Fruit fly (Drosophila melanogaster) whole organism, embryonic: ENCODE measurements around the gene meep.

ENCODE experiments used
- CG10147 ChIP-seq: fragments of 200-800 bp; sonication (Bioruptor generic); optimal IDR thresholded peaks from 2 replicates; lab custom pipeline; 2019; ENCODE audit warnings: missing biosample characterization, mild to moderate bottlenecking, missing genetic modification characterization, moderate library complexity
- CG11247 ChIP-seq: fragments of 200-800 bp; sonication (Bioruptor generic); IDR thresholded peaks from 2 replicates; pipeline ENCODE4 v1.3.6; 2022; ENCODE audit warnings: missing biosample characterization, missing genetic modification characterization
- CG12155 ChIP-seq: fragments of 200-800 bp; sonication (Bioruptor generic); optimal IDR thresholded peaks from 3 replicates; lab custom pipeline; 2016; ENCODE audit warnings: missing biosample characterization, missing genetic modification characterization
- CG12219 ChIP-seq: fragments of 200-800 bp; sonication (Bioruptor generic); optimal IDR thresholded peaks from 3 replicates; lab custom pipeline; 2018; ENCODE audit warnings: missing biosample characterization, mild to moderate bottlenecking, missing genetic modification characterization
- CG12391 ChIP-seq: fragments of 200-800 bp; sonication (Bioruptor generic); optimal IDR thresholded peaks from 3 replicates; lab custom pipeline; 2018; ENCODE audit warnings: missing biosample characterization, mild to moderate bottlenecking, missing genetic modification characterization, moderate library complexity
- CG14710 ChIP-seq: fragments of 200-800 bp; sonication (Bioruptor generic); optimal IDR thresholded peaks from 3 replicates; lab custom pipeline; 2019; ENCODE audit warnings: missing biosample characterization, mild to moderate bottlenecking, missing genetic modification characterization, moderate library complexity
- CG14965 ChIP-seq: fragments of 200-800 bp; sonication (Bioruptor generic); optimal IDR thresholded peaks from 2 replicates; lab custom pipeline; 2016; ENCODE audit warnings: missing biosample characterization, missing genetic modification characterization, borderline replicate concordance
- CG15696 ChIP-seq: fragments of 200-800 bp; sonication (Bioruptor generic); optimal IDR thresholded peaks from 2 replicates; lab custom pipeline; 2019; ENCODE audit warnings: missing biosample characterization, mild to moderate bottlenecking, missing genetic modification characterization, moderate library complexity
- CG17328 ChIP-seq: fragments of 200-800 bp; sonication (Bioruptor generic); IDR thresholded peaks from 2 replicates; pipeline ENCODE4 v1.3.6; 2022; ENCODE audit warnings: missing biosample characterization, missing genetic modification characterization
- CG17359 ChIP-seq: fragments of 200-800 bp; sonication (Bioruptor generic); optimal IDR thresholded peaks from 3 replicates; lab custom pipeline; 2018; ENCODE audit warnings: missing biosample characterization, mild to moderate bottlenecking, missing genetic modification characterization, moderate library complexity
- CG2712 ChIP-seq: fragments of 200-800 bp; optimal IDR thresholded peaks from 3 replicates; lab custom pipeline; 2019; ENCODE audit warnings: missing biosample characterization, mild to moderate bottlenecking, missing genetic modification characterization, moderate library complexity
- CG33557 ChIP-seq: fragments of 200-800 bp; sonication (Bioruptor generic); optimal IDR thresholded peaks from 2 replicates; lab custom pipeline; 2019; ENCODE audit warnings: missing biosample characterization, mild to moderate bottlenecking, missing genetic modification characterization, moderate library complexity
- CG4424 ChIP-seq: fragments of 200-800 bp; sonication (Bioruptor generic); optimal IDR thresholded peaks from 3 replicates; lab custom pipeline; 2016; ENCODE audit warnings: missing biosample characterization, missing genetic modification characterization
- CG6175 ChIP-seq: fragments of 200-800 bp; sonication (Bioruptor generic); IDR thresholded peaks from 3 replicates; pipeline ENCODE4 v1.3.6; 2022; ENCODE audit warnings: missing biosample characterization, missing genetic modification characterization
- CG7372 ChIP-seq: fragments of 200-800 bp; sonication (Bioruptor generic); IDR thresholded peaks from 2 replicates; pipeline ENCODE4 v1.3.6; 2022; ENCODE audit warnings: missing biosample characterization, missing genetic modification characterization
- CG7839 ChIP-seq: fragments of 200-800 bp; sonication (Bioruptor generic); optimal IDR thresholded peaks from 3 replicates; lab custom pipeline; 2018; ENCODE audit warnings: missing biosample characterization, mild to moderate bottlenecking, missing genetic modification characterization, moderate library complexity
- CG8388 ChIP-seq: fragments of 200-800 bp; sonication (Bioruptor generic); optimal IDR thresholded peaks from 2 replicates; lab custom pipeline; 2019; ENCODE audit warnings: missing biosample characterization, mild to moderate bottlenecking, missing genetic modification characterization, moderate library complexity
- D19A ChIP-seq: fragments of 200-800 bp; optimal IDR thresholded peaks from 3 replicates; lab custom pipeline; 2019; ENCODE audit warnings: missing biosample characterization, mild to moderate bottlenecking, missing genetic modification characterization, moderate library complexity
- Eip74EF ChIP-seq, 2 experiments: fragments of 200-800 bp in 1 of 2; fragments of >200 bp in 1 of 2; sonication (Bioruptor generic) in 1 of 2; optimal IDR thresholded peaks; 2 replicates each; lab custom pipeline; 2017 to 2019; ENCODE audit warnings: missing biosample characterization in 2 of 2, missing genetic modification characterization in 2 of 2, mild to moderate bottlenecking in 1 of 2, moderate library complexity in 1 of 2
- Elba2 ChIP-seq: fragments of 200-800 bp; sonication (Bioruptor generic); optimal IDR thresholded peaks from 3 replicates; lab custom pipeline; 2016; ENCODE audit warnings: missing biosample characterization, missing genetic modification characterization
- Fer1 ChIP-seq: fragments of 200-800 bp; sonication (Bioruptor generic); optimal IDR thresholded peaks from 2 replicates; lab custom pipeline; 2017; ENCODE audit warnings: missing biosample characterization, mild to moderate bottlenecking, missing genetic modification characterization
- Gsc ChIP-seq: fragments of 200-800 bp; sonication (Bioruptor generic); IDR thresholded peaks from 2 replicates; pipeline ENCODE4 v1.3.6; 2022; ENCODE audit warnings: missing biosample characterization, missing genetic modification characterization
- Max ChIP-seq: fragments of 200-800 bp; sonication (Bioruptor generic); optimal IDR thresholded peaks from 2 replicates; lab custom pipeline; 2016; ENCODE audit warnings: missing biosample characterization, mild to moderate bottlenecking, missing genetic modification characterization
- Meics ChIP-seq: fragments of 200-800 bp; sonication (Bioruptor generic); optimal IDR thresholded peaks from 2 replicates; lab custom pipeline; 2017; ENCODE audit warnings: missing biosample characterization, mild to moderate bottlenecking, missing genetic modification characterization
- Myb ChIP-seq: fragments of 200-800 bp; sonication (Bioruptor generic); optimal IDR thresholded peaks from 2 replicates; lab custom pipeline; 2016; ENCODE audit warnings: missing biosample characterization, missing genetic modification characterization
- Ptx1 ChIP-seq: fragments of 200-800 bp; sonication (Bioruptor generic); IDR thresholded peaks from 2 replicates; pipeline ENCODE4 v1.3.6; 2022; ENCODE audit warnings: missing biosample characterization, missing genetic modification characterization
- Spps ChIP-seq: fragments of 200-800 bp; sonication (Bioruptor generic); optimal IDR thresholded peaks from 2 replicates; lab custom pipeline; 2018; ENCODE audit warnings: missing biosample characterization, mild to moderate bottlenecking, missing genetic modification characterization
- Xbp1 ChIP-seq: fragments of 200-800 bp; sonication (Bioruptor generic); optimal IDR thresholded peaks from 3 replicates; lab custom pipeline; 2016; ENCODE audit warnings: missing biosample characterization, mild to moderate bottlenecking, missing genetic modification characterization
- ac ChIP-seq: fragments of 200-800 bp; sonication (Bioruptor generic); optimal IDR thresholded peaks from 3 replicates; lab custom pipeline; 2017; ENCODE audit warnings: missing biosample characterization, mild to moderate bottlenecking, missing genetic modification characterization
- btn ChIP-seq: fragments of 200-800 bp; sonication (Bioruptor generic); optimal IDR thresholded peaks from 2 replicates; lab custom pipeline; 2016; ENCODE audit warnings: missing biosample characterization, missing genetic modification characterization
- crol ChIP-seq: fragments of 200-800 bp; sonication (Bioruptor generic); IDR thresholded peaks from 2 replicates; pipeline ENCODE4 v1.3.6; 2022; ENCODE audit warnings: missing biosample characterization, missing genetic modification characterization
- da ChIP-seq: fragments of 200-800 bp; sonication (Bioruptor generic); optimal IDR thresholded peaks from 2 replicates; lab custom pipeline; 2016; ENCODE audit warnings: missing biosample characterization, missing genetic modification characterization
- dati ChIP-seq: fragments of 200-800 bp; sonication (Bioruptor generic); IDR thresholded peaks from 2 replicates; pipeline ENCODE4 v1.3.6; 2022; ENCODE audit warnings: missing biosample characterization, missing genetic modification characterization
- dysf ChIP-seq: fragments of 200-800 bp; sonication (Bioruptor generic); IDR thresholded peaks from 3 replicates; pipeline ENCODE4 v1.3.6; 2022; ENCODE audit warnings: missing biosample characterization, missing genetic modification characterization
- eyg ChIP-seq: fragments of 200-800 bp; sonication (Bioruptor generic); optimal IDR thresholded peaks from 3 replicates; lab custom pipeline; 2016; ENCODE audit warnings: missing biosample characterization, missing genetic modification characterization
- fru ChIP-seq: fragments of >200 bp; optimal IDR thresholded peaks from 2 replicates; lab custom pipeline; 2017
- gcm2 ChIP-seq: fragments of 200-800 bp; sonication (Bioruptor generic); optimal IDR thresholded peaks from 2 replicates; lab custom pipeline; 2016; ENCODE audit warnings: missing biosample characterization, missing genetic modification characterization
- hth ChIP-seq: fragments of >200 bp; optimal IDR thresholded peaks from 2 replicates; lab custom pipeline; 2017; ENCODE audit warnings: inconsistent platforms
- ind ChIP-seq: fragments of 200-800 bp; sonication (Bioruptor generic); optimal IDR thresholded peaks from 3 replicates; lab custom pipeline; 2016; ENCODE audit warnings: missing biosample characterization, missing genetic modification characterization
- onecut ChIP-seq: fragments of 200-800 bp; sonication (Bioruptor generic); IDR thresholded peaks from 2 replicates; pipeline ENCODE4 v1.3.6; 2022; ENCODE audit warnings: missing biosample characterization, missing genetic modification characterization
- run ChIP-seq: fragments of 200-800 bp; sonication (Bioruptor generic); optimal IDR thresholded peaks from 3 replicates; lab custom pipeline; 2018; ENCODE audit warnings: missing biosample characterization, mild to moderate bottlenecking, missing genetic modification characterization
- sc ChIP-seq, 3 experiments: fragments of >200 bp in 2 of 3; fragments of 200-800 bp in 1 of 3; sonication (Bioruptor generic) in 1 of 3; optimal IDR thresholded peaks; 2 replicates in 2 of 3; 3 replicates in 1 of 3; lab custom pipeline; 2017; ENCODE audit warnings: mild to moderate bottlenecking in 1 of 3, missing biosample characterization in 1 of 3, missing genetic modification characterization in 1 of 3, missing genetic modification reagents in 1 of 3
- so ChIP-seq: fragments of 200-800 bp; sonication (Bioruptor generic); IDR thresholded peaks from 3 replicates; pipeline ENCODE4 v1.3.6; 2022; ENCODE audit warnings: missing biosample characterization, missing genetic modification characterization
- sob ChIP-seq: fragments of 200-800 bp; sonication (Bioruptor generic); IDR thresholded peaks from 2 replicates; pipeline ENCODE4 v1.3.6; 2022; ENCODE audit warnings: missing biosample characterization, missing genetic modification characterization
- tap ChIP-seq: fragments of 200-800 bp; optimal IDR thresholded peaks from 3 replicates; lab custom pipeline; 2019; ENCODE audit warnings: missing biosample characterization, mild to moderate bottlenecking, missing genetic modification characterization, moderate library complexity
- trh ChIP-seq: fragments of 200-800 bp; sonication (Bioruptor generic); optimal IDR thresholded peaks from 2 replicates; lab custom pipeline; 2016; ENCODE audit warnings: missing biosample characterization, missing genetic modification characterization
- twi ChIP-seq: fragments of 200-800 bp; optimal IDR thresholded peaks from 2 replicates; lab custom pipeline; 2019; ENCODE audit warnings: missing biosample characterization, mild to moderate bottlenecking, missing genetic modification characterization, moderate library complexity
- vvl ChIP-seq: fragments of 200-800 bp; sonication (Bioruptor generic); IDR thresholded peaks from 2 replicates; pipeline ENCODE4 v1.3.6; 2022; ENCODE audit warnings: missing biosample characterization, missing genetic modification characterization

meep gene

DNA sequence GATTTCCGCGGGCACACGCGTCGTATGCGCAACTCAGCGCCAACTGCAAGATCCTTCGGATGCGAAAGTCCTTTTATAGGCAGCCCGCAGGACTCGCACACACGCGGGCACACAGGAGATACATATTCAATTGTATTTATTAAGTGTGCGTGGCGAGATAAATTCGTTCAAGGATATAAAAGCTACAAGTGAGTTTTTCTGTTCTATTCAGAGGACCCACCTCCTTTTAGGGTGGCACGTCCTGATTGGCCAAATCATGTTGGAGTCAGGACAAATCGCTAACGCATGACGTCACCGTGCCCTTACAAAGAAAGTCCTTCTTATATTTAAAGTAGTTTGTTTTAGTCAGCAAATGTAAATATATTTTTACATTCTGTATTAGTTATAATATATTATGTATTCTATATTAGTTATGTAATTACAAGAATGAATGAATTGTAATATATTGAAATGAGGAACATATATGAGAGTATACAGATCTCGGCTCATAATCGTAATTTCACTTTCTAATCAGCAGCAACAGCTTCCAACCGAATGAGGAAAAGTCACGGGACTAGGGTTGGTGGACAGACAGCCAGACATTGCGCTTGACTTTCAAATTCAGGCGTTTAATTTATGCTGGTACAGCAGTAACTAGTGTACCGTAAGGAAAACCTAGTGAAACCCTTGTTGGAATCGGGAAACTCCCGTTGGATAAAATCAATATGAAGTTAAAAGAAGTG is 9.6 kb downstream of the meep start, which contains the start of gene Trhn (continued):
- no peak for TF ChIP-seq onecut (GFP tag; lab: Robert Waterston, UW)
- peak; percentile 8 for TF ChIP-seq CG10147 (GFP tag; lab: Kevin White, UChicago)
- peak; percentile 29 for TF ChIP-seq CG7839 (tag; lab: Kevin White, UChicago)
- no peak for TF ChIP-seq CG8388 (GFP tag; lab: Kevin White, UChicago)
- TF ChIP-seq gcm2, result no peak
- TF ChIP-seq CG6175 (GFP tag; lab: Robert Waterston, UW), result no peak
- no peak for TF ChIP-seq CG4424 (GFP tag; lab: Kevin White, UChicago)
- no peak for TF ChIP-seq Xbp1 (GFP tag; lab: Kevin White, UChicago)
- TF ChIP-seq dati (GFP tag; lab: Robert Waterston, UW), result no peak
- TF ChIP-seq hth, result no peak
- no peak for TF ChIP-seq CG14710
- TF ChIP-seq trh, result no peak
- no peak for TF ChIP-seq Gsc
- TF ChIP-seq so (GFP tag; lab: Robert Waterston, UW), result no peak
- peak; percentile 38 for TF ChIP-seq Fer1 (GFP tag; lab: Kevin White, UChicago)
- no peak for TF ChIP-seq CG33557
- TF ChIP-seq ind (GFP tag; lab: Kevin White, UChicago), result no peak
- no peak for TF ChIP-seq Spps
- TF ChIP-seq CG11247 (GFP tag; lab: Robert Waterston, UW), result no peak
- peak; percentile 31 for TF ChIP-seq Meics (GFP tag; lab: Kevin White, UChicago)
- TF ChIP-seq tap, result peak; percentile 18
- TF ChIP-seq D19A (tag; lab: Kevin White, UChicago), result peak; percentile 76
- no peak for TF ChIP-seq CG17328 (GFP tag; lab: Robert Waterston, UW)
- TF ChIP-seq CG12391 (tag; lab: Kevin White, UChicago), result peak; percentile 4
- TF ChIP-seq CG15696 (tag; lab: Kevin White, UChicago), result no peak
- TF ChIP-seq da, result no peak
- no peak for TF ChIP-seq sc (optimal IDR thresholded peaks at IDR 0.05; lab: Kevin White, UChicago)
- no peak for TF ChIP-seq sc (GFP tag; optimal IDR thresholded peaks at IDR 0.05; lab: Kevin White, UChicago)
- peak; percentile 21; the same call in 1 of the 2 replicates for TF ChIP-seq vvl (GFP tag; lab: Robert Waterston, UW)
- peak; percentile 34 for TF ChIP-seq CG2712 (tag; lab: Kevin White, UChicago)
- no peak for TF ChIP-seq Myb (GFP tag; lab: Kevin White, UChicago)
- no peak for TF ChIP-seq crol (GFP tag; lab: Robert Waterston, UW)
- peak; percentile 11; the same call in 1 of the 3 replicates for TF ChIP-seq dysf (GFP tag; lab: Robert Waterston, UW)
- TF ChIP-seq Elba2 (GFP tag; lab: Kevin White, UChicago), result no peak
- peak; percentile 36 for TF ChIP-seq CG17359 (tag; lab: Kevin White, UChicago)
- TF ChIP-seq Ptx1 (GFP tag; lab: Robert Waterston, UW), result no peak
- TF ChIP-seq Eip74EF (GFP tag; optimal IDR thresholded peaks at IDR 0.05; lab: Kevin White, UChicago), result no peak
- TF ChIP-seq btn (GFP tag; lab: Kevin White, UChicago), result no peak
- no peak for TF ChIP-seq sob (GFP tag; lab: Robert Waterston, UW)
- TF ChIP-seq CG14965 (GFP tag; lab: Kevin White, UChicago), result no peak
- TF ChIP-seq ac (GFP tag; lab: Kevin White, UChicago), result no peak
- no peak for TF ChIP-seq CG12219 (GFP tag; lab: Kevin White, UChicago)
- no peak for TF ChIP-seq run (tag; lab: Kevin White, UChicago)
- TF ChIP-seq CG7372, result no peak
- no peak for TF ChIP-seq fru (lab: Kevin White, UChicago)
- TF ChIP-seq CG12155 (GFP tag; lab: Kevin White, UChicago), result no peak
- no peak for TF ChIP-seq twi (tag; lab: Kevin White, UChicago)
- TF ChIP-seq eyg (GFP tag; lab: Kevin White, UChicago), result no peak
- TF ChIP-seq Max, result no peak
